Worm (Caenorhabditis elegans): ENCODE data around the gene sup-12.

ce11 chrX:3931350-3931749 lies 27.0 kb downstream of the sup-12 start, which contains the start of gene adt-3:
- TF ChIP-seq pha-4 (tag; optimal IDR thresholded peaks at IDR 0.05) (no peak), elt-3 (tag; optimal IDR thresholded peaks at IDR 0.05) (no peak), tbx-8 (GFP tag; optimal IDR thresholded peaks at IDR 0.05) (no peak), blmp-1 (tag; optimal IDR thresholded peaks at IDR 0.05) (no peak), ces-1 (GFP tag; optimal IDR thresholded peaks at IDR 0.05) (no peak), nhr-76 (tag; optimal IDR thresholded peaks at IDR 0.05) (no peak)

Data from whole organism, mixed stage, embryonic.